Worm (Caenorhabditis elegans) whole organism, early embryonic: Measurements from ENCODE around the gene R02D5.10.

Source experiments
- B0310.2 ChIP-seq: sonication (generic microtip); optimal IDR thresholded peaks from 2 replicates; lab custom pipeline; 2016; ENCODE audit warnings: mild to moderate bottlenecking, missing genetic modification characterization, missing compliant biosample characterization
- F13C5.2 ChIP-seq: sonication (generic microtip); optimal IDR thresholded peaks from 2 replicates; lab custom pipeline; 2017; ENCODE audit warnings: mild to moderate bottlenecking, missing genetic modification characterization, inconsistent platforms, missing compliant biosample characterization
- aly-1 ChIP-seq: sonication (generic microtip); optimal IDR thresholded peaks from 2 replicates; lab custom pipeline; 2016; ENCODE audit warnings: missing genetic modification characterization, missing compliant biosample characterization
- ama-1 ChIP-seq: fragments of 150-350 bp; optimal IDR thresholded peaks from 2 replicates; lab custom pipeline; 2014
- ceh-13 ChIP-seq: fragments of 200-800 bp; sonication (Bioruptor generic); optimal IDR thresholded peaks from 2 replicates; lab custom pipeline; 2018; ENCODE audit warnings: mild to moderate bottlenecking, missing genetic modification characterization, missing compliant biosample characterization
- ceh-36 ChIP-seq: sonication (generic microtip); optimal IDR thresholded peaks from 2 replicates; lab custom pipeline; 2016; ENCODE audit warnings: missing genetic modification characterization, inconsistent platforms, missing compliant biosample characterization
- ets-7 ChIP-seq: sonication (generic microtip); optimal IDR thresholded peaks from 2 replicates; lab custom pipeline; 2016; ENCODE audit warnings: missing genotype, missing genetic modification characterization, missing compliant biosample characterization
- flt-1 ChIP-seq: fragments of 200-800 bp; sonication (Bioruptor generic); IDR thresholded peaks from 2 replicates; pipeline ENCODE4 v1.3.6; 2022; ENCODE audit warnings: missing genetic modification characterization, missing compliant biosample characterization
- hmbx-1 ChIP-seq: sonication (generic microtip); optimal IDR thresholded peaks from 2 replicates; lab custom pipeline; 2016; ENCODE audit warnings: mild to moderate bottlenecking, missing genetic modification characterization, missing compliant biosample characterization
- hmg-4 ChIP-seq: fragments of 200-800 bp; sonication (Bioruptor generic); optimal IDR thresholded peaks from 2 replicates; lab custom pipeline; 2018; ENCODE audit warnings: mild to moderate bottlenecking, missing genetic modification characterization, missing compliant biosample characterization
- hnd-1 ChIP-seq: sonication (generic microtip); optimal IDR thresholded peaks from 2 replicates; lab custom pipeline; 2016; ENCODE audit warnings: missing genetic modification characterization, missing compliant biosample characterization
- pes-1 ChIP-seq: fragments of 200-800 bp; sonication (Bioruptor generic); IDR thresholded peaks from 2 replicates; pipeline ENCODE4 v1.3.6; 2022; ENCODE audit warnings: missing genetic modification reagents, missing genetic modification characterization, missing compliant biosample characterization
- scrt-1 ChIP-seq: fragments of 200-800 bp; sonication (Bioruptor generic); IDR thresholded peaks from 2 replicates; pipeline ENCODE4 v1.3.6; 2022; ENCODE audit warnings: missing genetic modification characterization, missing compliant biosample characterization
- sea-1 ChIP-seq: fragments of 200-800 bp; sonication (Bioruptor generic); conservative IDR thresholded peaks from 2 replicates; pipeline ENCODE4 v1.3.6; 2022; ENCODE audit warnings: missing genetic modification characterization, missing compliant biosample characterization
- tbx-11 ChIP-seq: fragments of 200-800 bp; sonication (Bioruptor generic); IDR thresholded peaks from 2 replicates; pipeline ENCODE4 v1.3.6; 2022; ENCODE audit warnings: missing genetic modification characterization, missing compliant biosample characterization
- tbx-37 ChIP-seq: fragments of 200-800 bp; sonication (Bioruptor generic); conservative IDR thresholded peaks from 2 replicates; pipeline ENCODE4 v1.3.6; 2022; ENCODE audit warnings: missing genetic modification reagents, missing genetic modification characterization, missing compliant biosample characterization
- tra-4 ChIP-seq: sonication (generic microtip); optimal IDR thresholded peaks from 2 replicates; lab custom pipeline; 2017; ENCODE audit warnings: missing genetic modification characterization, missing compliant biosample characterization

Gene R02D5.10

DNA sequence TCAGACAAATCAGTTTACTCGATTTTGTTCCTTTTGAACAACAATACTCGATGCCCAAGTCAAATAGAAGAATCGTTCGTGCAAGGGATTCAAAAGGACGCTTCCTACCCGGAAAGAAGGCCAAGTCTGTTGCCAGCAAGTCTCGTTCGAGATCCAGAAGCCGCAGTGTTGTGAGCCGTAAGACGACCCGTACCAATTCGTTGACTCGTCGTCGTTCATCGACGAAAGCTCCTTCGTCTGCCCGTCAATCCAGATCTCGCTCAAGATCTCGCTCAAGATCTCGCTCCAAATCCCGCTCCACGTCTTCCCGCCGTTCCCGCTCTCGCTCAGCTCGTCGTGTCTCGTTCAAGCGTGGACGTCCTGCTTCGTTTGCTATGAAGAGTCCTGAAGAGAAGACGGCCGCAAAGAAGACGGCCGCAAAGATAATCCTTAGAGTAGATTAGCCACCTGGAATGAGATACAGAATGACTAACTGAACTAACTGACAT, 21.4 kb upstream of the R02D5.10 start, which contains the start of gene F08H9.2:
TSS of gene F08H9.2 (plus strand) at position 51 of the 488 bp plus-strand sequence.
- TF ChIP-seq hmg-4 (GFP tag; lab: Kevin White, UChicago) (peak; percentile 20), flt-1 (GFP tag; lab: Robert Waterston, UW) (no peak)

DNA sequence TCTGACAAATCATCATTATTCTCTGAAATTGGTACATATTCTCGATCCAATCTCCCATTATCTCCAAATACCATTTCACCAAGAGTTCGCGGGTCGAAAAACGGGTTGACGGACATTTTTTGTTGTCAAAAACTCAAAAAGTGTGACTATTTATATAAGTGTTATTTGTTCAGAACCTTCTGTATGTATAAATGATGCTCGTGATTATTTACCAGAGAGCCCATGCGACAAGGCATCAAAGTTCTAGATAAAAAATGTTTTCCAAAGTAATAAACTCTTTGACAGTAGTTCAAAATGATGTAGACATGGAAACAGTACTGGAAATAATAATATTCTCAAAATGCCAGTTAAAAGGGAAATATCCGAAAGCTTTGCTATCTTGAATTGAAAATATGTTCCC, 19.4 kb upstream of the R02D5.10 start:
- TF ChIP-seq pes-1 (GFP tag; lab: Robert Waterston, UW), result no peak

DNA sequence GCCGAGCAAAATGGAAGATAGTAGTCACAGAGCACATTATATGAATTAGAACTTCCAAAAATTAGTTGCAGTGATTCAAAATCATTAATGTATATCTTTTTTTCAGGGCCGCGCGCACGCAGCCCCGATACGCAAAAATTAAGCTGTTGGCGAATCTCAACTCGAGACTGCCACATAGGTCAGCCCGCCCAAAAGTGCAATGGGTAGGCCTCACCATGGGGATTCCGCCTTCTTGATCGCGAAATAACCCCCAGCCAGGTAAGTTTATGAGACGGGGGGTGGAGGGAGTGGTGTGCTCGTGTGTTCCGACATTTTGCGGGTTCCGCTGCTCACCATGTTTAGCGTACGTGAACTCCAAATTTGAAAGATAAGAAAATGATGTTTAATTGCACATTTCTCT, 19.0 kb upstream of the R02D5.10 start, which contains the start of gene F08H9.3:
TSS of gene F08H9.3 (minus strand) at position 252 of the 400 bp plus-strand sequence.
- peak; percentile 5 for TF ChIP-seq hmg-4 (GFP tag; lab: Kevin White, UChicago)

DNA sequence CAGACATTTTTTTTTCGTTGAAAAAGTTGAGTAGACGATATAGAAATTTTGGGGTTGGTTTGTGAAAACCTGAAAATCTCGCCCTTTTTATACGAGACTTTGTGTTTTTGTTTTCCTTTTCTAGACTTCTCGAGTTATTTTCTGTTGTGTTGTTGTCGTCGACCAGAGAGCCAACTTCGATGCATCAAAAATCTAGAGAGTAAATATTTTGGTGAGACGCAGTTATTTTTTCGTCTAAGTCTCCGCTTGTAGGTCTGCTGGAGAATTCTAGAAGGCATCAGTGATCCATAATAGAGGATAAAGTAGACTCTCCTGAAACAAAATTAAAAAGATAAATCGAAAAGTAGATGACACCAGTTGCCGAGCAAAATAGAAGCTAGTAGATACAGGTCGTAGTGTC, 17.7 kb upstream of the R02D5.10 start, which contains the start of gene F08H9.4:
TSS of gene F08H9.4 (minus strand) at position 61 of the 400 bp plus-strand sequence.
- TF ChIP-seq tra-4 (tag; lab: Kevin White, UChicago), result no peak
- TF ChIP-seq pes-1 (GFP tag; lab: Robert Waterston, UW), result no peak
- TF ChIP-seq hmbx-1 (tag; lab: Kevin White, UChicago), result no peak
- no peak for TF ChIP-seq F13C5.2
- TF ChIP-seq flt-1 (GFP tag; lab: Robert Waterston, UW), result no peak
- no peak for TF ChIP-seq ceh-13 (GFP tag; lab: Kevin White, UChicago)
- TF ChIP-seq ama-1 (lab: Kevin White, UChicago), result no peak
- no peak for TF ChIP-seq aly-1 (tag; lab: Kevin White, UChicago)
- TF ChIP-seq hmg-4 (GFP tag; lab: Kevin White, UChicago), result no peak
- no peak for TF ChIP-seq scrt-1 (GFP tag; lab: Robert Waterston, UW)
- no peak for TF ChIP-seq sea-1 (GFP tag; lab: Robert Waterston, UW)
- no peak for TF ChIP-seq hnd-1 (tag; lab: Kevin White, UChicago)
- no peak for TF ChIP-seq tbx-37 (GFP tag; lab: Robert Waterston, UW)
- TF ChIP-seq ceh-36, result no peak
- no peak for TF ChIP-seq ets-7 (tag; lab: Kevin White, UChicago)
- no peak for TF ChIP-seq tbx-11 (GFP tag; lab: Robert Waterston, UW)
- no peak for TF ChIP-seq B0310.2 (tag; lab: Kevin White, UChicago)

ce11 chrV:14468196-14468874, 13.8 kb upstream of the R02D5.10 start, which contains the start of gene srz-97:
srz-97 (minus strand) TSS chrV:14468246.
- TF ChIP-seq hmg-4 (GFP tag; lab: Kevin White, UChicago) (no peak), F13C5.2 (no peak), hmbx-1 (tag; lab: Kevin White, UChicago) (no peak), scrt-1 (GFP tag; lab: Robert Waterston, UW) (no peak), pes-1 (GFP tag; lab: Robert Waterston, UW) (no peak), sea-1 (GFP tag; lab: Robert Waterston, UW) (no peak), ama-1 (lab: Kevin White, UChicago) (no peak), aly-1 (tag; lab: Kevin White, UChicago) (no peak), tra-4 (tag; lab: Kevin White, UChicago) (no peak), tbx-37 (GFP tag; lab: Robert Waterston, UW) (no peak), ceh-36 (no peak), B0310.2 (tag; lab: Kevin White, UChicago) (no peak), ets-7 (tag; lab: Kevin White, UChicago) (no peak), ceh-13 (GFP tag; lab: Kevin White, UChicago) (no peak), tbx-11 (GFP tag; lab: Robert Waterston, UW) (no peak), hnd-1 (tag; lab: Kevin White, UChicago) (no peak), flt-1 (GFP tag; lab: Robert Waterston, UW) (no peak)

DNA sequence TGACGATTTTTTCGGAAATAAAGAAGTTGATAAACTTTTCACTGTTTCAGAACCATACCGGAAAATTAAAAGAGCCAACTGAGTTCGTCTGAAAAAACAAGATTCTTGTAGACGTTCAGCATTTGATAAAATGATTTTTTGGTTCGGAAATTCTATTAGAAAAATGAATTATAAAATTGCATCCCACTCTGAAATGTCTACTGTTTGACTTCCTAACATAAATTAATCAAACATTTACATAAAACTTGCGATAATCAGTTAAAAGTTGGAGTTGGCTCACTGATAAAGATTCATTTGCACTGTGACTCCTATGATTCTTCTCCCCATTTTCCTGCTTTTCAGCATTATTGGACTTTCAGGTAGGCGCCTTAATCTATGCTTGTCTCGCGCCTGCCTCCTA, 13.2 kb upstream of the R02D5.10 start, which contains the start of gene clec-57:
TSS of gene clec-57 (plus strand) at position 301 of the 400 bp plus-strand sequence.
- no peak for TF ChIP-seq ceh-36
- TF ChIP-seq ama-1 (lab: Kevin White, UChicago), result no peak
- no peak for TF ChIP-seq tra-4 (tag; lab: Kevin White, UChicago)
- no peak for TF ChIP-seq tbx-11 (GFP tag; lab: Robert Waterston, UW)
- no peak for TF ChIP-seq pes-1 (GFP tag; lab: Robert Waterston, UW)
- no peak for TF ChIP-seq hnd-1 (tag; lab: Kevin White, UChicago)
- no peak for TF ChIP-seq scrt-1 (GFP tag; lab: Robert Waterston, UW)

ce11 chrV:14472229-14472628, 9.9 kb upstream of the R02D5.10 start, which contains the start of gene clec-227:
clec-227 (plus strand) TSS chrV:14472529.
- no peak for TF ChIP-seq tbx-37 (GFP tag; lab: Robert Waterston, UW)
- TF ChIP-seq scrt-1 (GFP tag; lab: Robert Waterston, UW), result no peak
- no peak for TF ChIP-seq sea-1 (GFP tag; lab: Robert Waterston, UW)
- no peak for TF ChIP-seq B0310.2 (tag; lab: Kevin White, UChicago)
- no peak for TF ChIP-seq ets-7 (tag; lab: Kevin White, UChicago)
- TF ChIP-seq flt-1 (GFP tag; lab: Robert Waterston, UW), result no peak

ce11 chrV:14474099-14474498, 8.0 kb upstream of the R02D5.10 start, which contains the start of gene clec-56:
clec-56 (plus strand) TSS chrV:14474399.
- TF ChIP-seq pes-1 (GFP tag; lab: Robert Waterston, UW) (no peak), tbx-11 (GFP tag; lab: Robert Waterston, UW) (no peak), hmg-4 (GFP tag; lab: Kevin White, UChicago) (no peak), ama-1 (lab: Kevin White, UChicago) (no peak), sea-1 (GFP tag; lab: Robert Waterston, UW) (no peak), tbx-37 (GFP tag; lab: Robert Waterston, UW) (no peak), ceh-13 (GFP tag; lab: Kevin White, UChicago) (no peak), scrt-1 (GFP tag; lab: Robert Waterston, UW) (no peak), aly-1 (tag; lab: Kevin White, UChicago) (no peak), hmbx-1 (tag; lab: Kevin White, UChicago) (no peak), ceh-36 (no peak), B0310.2 (tag; lab: Kevin White, UChicago) (no peak), F13C5.2 (no peak), hnd-1 (tag; lab: Kevin White, UChicago) (no peak), flt-1 (GFP tag; lab: Robert Waterston, UW) (no peak), ets-7 (tag; lab: Kevin White, UChicago) (no peak), tra-4 (tag; lab: Kevin White, UChicago) (no peak)
